Worm (Caenorhabditis elegans): ENCODE data around the gene gar-1.

DNA sequence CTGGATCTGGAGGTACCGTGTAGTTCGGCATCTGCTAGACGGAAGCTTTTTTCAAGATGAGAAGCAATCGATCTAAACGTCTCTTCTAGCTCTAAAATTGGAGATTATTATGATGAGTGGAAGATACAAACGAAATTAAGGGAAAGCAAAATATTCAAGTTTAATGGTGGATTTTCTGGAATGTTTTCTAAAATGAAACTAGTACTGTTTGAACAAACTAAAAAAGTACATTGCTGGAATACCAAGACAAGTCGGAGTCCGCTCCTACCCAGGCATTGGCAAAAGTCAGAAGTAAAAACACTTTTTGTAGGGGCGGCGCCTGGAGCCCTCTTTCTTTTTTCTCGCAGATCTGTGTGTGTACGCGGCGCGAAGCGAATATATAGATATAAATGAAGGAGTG lies at the start of gene gar-1:
- no peak for TF ChIP-seq snpc-4 (tag; optimal IDR thresholded peaks at IDR 0.05)
- TF ChIP-seq egl-27 (tag; optimal IDR thresholded peaks at IDR 0.05), result no peak
- TF ChIP-seq C16A3.4 (tag; optimal IDR thresholded peaks at IDR 0.05), result no peak
- no peak for TF ChIP-seq ztf-11 (tag; optimal IDR thresholded peaks at IDR 0.05)
- no peak for TF ChIP-seq elt-2 (tag; optimal IDR thresholded peaks at IDR 0.05)
- no peak for TF ChIP-seq unc-30 (tag; optimal IDR thresholded peaks at IDR 0.05)
- no peak for TF ChIP-seq mep-1 (tag; optimal IDR thresholded peaks at IDR 0.05)
- no peak for TF ChIP-seq tlp-1 (tag; optimal IDR thresholded peaks at IDR 0.05)
- no peak for TF ChIP-seq nhr-90 (tag; optimal IDR thresholded peaks at IDR 0.05; ENCODE audit: poor library complexity)
- no peak for TF ChIP-seq hpl-2 (GFP tag; optimal IDR thresholded peaks at IDR 0.05)
- TF ChIP-seq lsy-2 (tag; optimal IDR thresholded peaks at IDR 0.05), result no peak
- no peak for TF ChIP-seq egl-13 (tag; optimal IDR thresholded peaks at IDR 0.05)
- no peak for TF ChIP-seq aha-1 (tag; optimal IDR thresholded peaks at IDR 0.05)

Data from whole organism, L1 larva.